Fruit fly (Drosophila melanogaster) whole organism, embryonic: ENCODE measurements around the gene mRpS31.

ENCODE experiments used
- Abd-B ChIP-seq: fragments of 200-800 bp; sonication (Bioruptor generic); optimal IDR thresholded peaks from 2 replicates; lab custom pipeline; 2018; ENCODE audit warnings: missing biosample characterization, mild to moderate bottlenecking, missing genetic modification characterization, moderate library complexity
- Asciz ChIP-seq: fragments of 200-800 bp; sonication (Bioruptor generic); optimal IDR thresholded peaks from 2 replicates; lab custom pipeline; 2017; ENCODE audit warnings: missing biosample characterization, mild to moderate bottlenecking, missing genetic modification characterization, missing genetic modification reagents
- Atf-2 ChIP-seq: fragments of 200-800 bp; sonication (Bioruptor generic); optimal IDR thresholded peaks from 2 replicates; lab custom pipeline; 2016; ENCODE audit warnings: missing biosample characterization, missing genetic modification characterization
- C15 ChIP-seq: fragments of 200-800 bp; sonication (Bioruptor generic); IDR thresholded peaks from 3 replicates; pipeline ENCODE4 v1.3.6; 2022; ENCODE audit warnings: missing biosample characterization, missing genetic modification characterization
- CG1024 ChIP-seq: fragments of 200-800 bp; sonication (Bioruptor generic); IDR thresholded peaks from 2 replicates; pipeline ENCODE4 v1.3.6; 2022; ENCODE audit warnings: missing biosample characterization, missing genetic modification characterization
- CG12942 ChIP-seq: fragments of 200-800 bp; sonication (Bioruptor generic); optimal IDR thresholded peaks from 3 replicates; lab custom pipeline; 2016; ENCODE audit warnings: missing biosample characterization, missing genetic modification characterization
- CG14667 ChIP-seq: fragments of 200-800 bp; sonication (Bioruptor generic); IDR thresholded peaks from 2 replicates; pipeline ENCODE4 v1.3.6; 2022; ENCODE audit warnings: missing biosample characterization, missing genetic modification characterization
- CG16779 ChIP-seq: fragments of 200-800 bp; sonication (Bioruptor generic); IDR thresholded peaks from 2 replicates; pipeline ENCODE4 v1.3.6; 2022; ENCODE audit warnings: missing biosample characterization, missing genetic modification characterization
- CG17361 ChIP-seq: fragments of 200-800 bp; sonication (Bioruptor generic); IDR thresholded peaks from 3 replicates; pipeline ENCODE4 v1.3.6; 2022; ENCODE audit warnings: missing biosample characterization, missing genetic modification characterization
- CG18764 ChIP-seq: fragments of 200-800 bp; sonication (Bioruptor generic); optimal IDR thresholded peaks from 3 replicates; lab custom pipeline; 2016; ENCODE audit warnings: missing biosample characterization, missing genetic modification characterization
- CG2889 ChIP-seq: fragments of 200-800 bp; sonication (Bioruptor generic); IDR thresholded peaks from 3 replicates; pipeline ENCODE4 v1.3.6; 2022; ENCODE audit warnings: missing biosample characterization, missing genetic modification characterization
- CG30403 ChIP-seq: fragments of 200-800 bp; sonication (Bioruptor generic); optimal IDR thresholded peaks from 3 replicates; lab custom pipeline; 2016; ENCODE audit warnings: missing biosample characterization, missing genetic modification characterization
- CG3065 ChIP-seq: fragments of 200-800 bp; sonication (Bioruptor generic); optimal IDR thresholded peaks from 2 replicates; lab custom pipeline; 2016; ENCODE audit warnings: missing biosample characterization, missing genetic modification characterization
- CG31388 ChIP-seq: fragments of 200-800 bp; sonication (Bioruptor generic); optimal IDR thresholded peaks from 2 replicates; lab custom pipeline; 2016; ENCODE audit warnings: missing biosample characterization, missing genetic modification characterization
- CG4820 ChIP-seq: fragments of 200-800 bp; sonication (Bioruptor generic); optimal IDR thresholded peaks from 3 replicates; lab custom pipeline; 2016; ENCODE audit warnings: missing biosample characterization, missing genetic modification characterization
- CG5953 ChIP-seq: fragments of 200-800 bp; sonication (Bioruptor generic); IDR thresholded peaks from 2 replicates; pipeline ENCODE4 v1.3.6; 2022; ENCODE audit warnings: missing biosample characterization, missing genetic modification characterization
- CG7357 ChIP-seq: fragments of 200-800 bp; sonication (Bioruptor generic); IDR thresholded peaks from 3 replicates; pipeline ENCODE4 v1.3.6; 2022; ENCODE audit warnings: missing biosample characterization, missing genetic modification characterization
- CG7372 ChIP-seq: fragments of 200-800 bp; sonication (Bioruptor generic); IDR thresholded peaks from 2 replicates; pipeline ENCODE4 v1.3.6; 2022; ENCODE audit warnings: missing biosample characterization, missing genetic modification characterization
- CG7556 ChIP-seq: fragments of 200-800 bp; sonication (Bioruptor generic); optimal IDR thresholded peaks from 2 replicates; lab custom pipeline; 2017; ENCODE audit warnings: missing biosample characterization, mild to moderate bottlenecking, missing genetic modification characterization
- Dek ChIP-seq: fragments of 200-800 bp; sonication (Bioruptor generic); optimal IDR thresholded peaks from 3 replicates; lab custom pipeline; 2019; ENCODE audit warnings: missing biosample characterization, mild to moderate bottlenecking, missing genetic modification characterization, moderate library complexity
- HLHmδ ChIP-seq: fragments of 200-800 bp; sonication (Bioruptor generic); optimal IDR thresholded peaks from 2 replicates; lab custom pipeline; 2018; ENCODE audit warnings: missing biosample characterization, mild to moderate bottlenecking, missing genetic modification characterization, moderate library complexity
- HmgZ ChIP-seq: fragments of 200-800 bp; sonication (Bioruptor generic); optimal IDR thresholded peaks from 2 replicates; lab custom pipeline; 2018; ENCODE audit warnings: missing biosample characterization, mild to moderate bottlenecking, missing genetic modification characterization
- Mad ChIP-seq: fragments of 200-800 bp; sonication (Bioruptor generic); optimal IDR thresholded peaks from 2 replicates; lab custom pipeline; 2016; ENCODE audit warnings: missing biosample characterization, missing genetic modification characterization
- Max ChIP-seq: fragments of 200-800 bp; sonication (Bioruptor generic); optimal IDR thresholded peaks from 2 replicates; lab custom pipeline; 2016; ENCODE audit warnings: missing biosample characterization, mild to moderate bottlenecking, missing genetic modification characterization
- NC2α ChIP-seq: fragments of 200-800 bp; sonication (Bioruptor generic); optimal IDR thresholded peaks from 2 replicates; lab custom pipeline; 2016; ENCODE audit warnings: missing biosample characterization, missing genetic modification characterization
- Sry-δ ChIP-seq: fragments of 200-800 bp; sonication (Bioruptor generic); optimal IDR thresholded peaks from 2 replicates; lab custom pipeline; 2016; ENCODE audit warnings: missing biosample characterization, missing genetic modification characterization
- Stat92E ChIP-seq, 3 experiments: fragments of >200 bp in 2 of 3; fragments of 200-800 bp in 1 of 3; sonication (Bioruptor generic) in 1 of 3; optimal IDR thresholded peaks; 2 replicates each; lab custom pipeline; 2017 to 2019; ENCODE audit warnings: missing biosample characterization in 3 of 3, missing genetic modification characterization in 3 of 3, mild to moderate bottlenecking in 1 of 3, moderate library complexity in 1 of 3
- bigmax ChIP-seq: fragments of 200-800 bp; sonication (Bioruptor generic); optimal IDR thresholded peaks from 2 replicates; lab custom pipeline; 2018; ENCODE audit warnings: missing biosample characterization, mild to moderate bottlenecking, missing genetic modification characterization
- ci ChIP-seq: fragments of 200-800 bp; sonication (Bioruptor generic); IDR thresholded peaks from 3 replicates; pipeline ENCODE4 v1.3.6; 2022; ENCODE audit warnings: missing biosample characterization, missing genetic modification characterization
- ems ChIP-seq: fragments of 200-800 bp; sonication (Bioruptor generic); optimal IDR thresholded peaks from 3 replicates; lab custom pipeline; 2016; ENCODE audit warnings: missing biosample characterization, missing genetic modification characterization
- eyg ChIP-seq: fragments of 200-800 bp; sonication (Bioruptor generic); optimal IDR thresholded peaks from 3 replicates; lab custom pipeline; 2016; ENCODE audit warnings: missing biosample characterization, missing genetic modification characterization
- gfzf ChIP-seq: fragments of 200-800 bp; sonication (Bioruptor generic); optimal IDR thresholded peaks from 2 replicates; lab custom pipeline; 2016; ENCODE audit warnings: missing biosample characterization, mild to moderate bottlenecking, missing genetic modification characterization, moderate library complexity
- gro ChIP-seq: fragments of 200-800 bp; sonication (Bioruptor generic); optimal IDR thresholded peaks from 2 replicates; lab custom pipeline; 2016; ENCODE audit warnings: missing biosample characterization, missing genetic modification characterization
- hkb ChIP-seq, 2 experiments: fragments of 200-800 bp in 1 of 2; fragments of >200 bp in 1 of 2; sonication (Bioruptor generic) in 1 of 2; IDR thresholded peaks in 1 of 2; optimal IDR thresholded peaks in 1 of 2; 2 replicates each; pipeline versions ENCODE4 v1.3.6 to Lab custom; 2017 to 2022; ENCODE audit warnings: missing biosample characterization in 1 of 2, missing genetic modification characterization in 1 of 2
- jumu ChIP-seq: fragments of 200-800 bp; sonication (Bioruptor generic); optimal IDR thresholded peaks from 3 replicates; lab custom pipeline; 2016; ENCODE audit warnings: missing biosample characterization, missing genetic modification characterization
- kay ChIP-seq: fragments of 200-800 bp; sonication (Bioruptor generic); optimal IDR thresholded peaks from 2 replicates; lab custom pipeline; 2016; ENCODE audit warnings: missing biosample characterization, missing genetic modification characterization
- klu ChIP-seq: fragments of 200-800 bp; sonication (Bioruptor generic); IDR thresholded peaks from 2 replicates; pipeline ENCODE4 v1.3.6; 2022; ENCODE audit warnings: missing biosample characterization, missing genetic modification characterization
- kni ChIP-seq: fragments of 200-800 bp; sonication (Bioruptor generic); optimal IDR thresholded peaks from 3 replicates; lab custom pipeline; 2017; ENCODE audit warnings: mild to moderate bottlenecking, missing biosample characterization, missing genetic modification reagents, missing genetic modification characterization
- lola ChIP-seq, 3 experiments: fragments of >200 bp in 2 of 3; fragments of 200-800 bp in 1 of 3; sonication (Bioruptor generic) in 1 of 3; optimal IDR thresholded peaks; 2 replicates each; lab custom pipeline; 2017 to 2019; ENCODE audit warnings: missing biosample characterization in 3 of 3, missing genetic modification characterization in 3 of 3, mild to moderate bottlenecking in 1 of 3, moderate library complexity in 1 of 3
- lov ChIP-seq, 2 experiments: fragments of 200-800 bp in 1 of 2; fragments of >200 bp in 1 of 2; sonication (Bioruptor generic) in 1 of 2; IDR thresholded peaks in 1 of 2; optimal IDR thresholded peaks in 1 of 2; 2 replicates in 1 of 2; 3 replicates in 1 of 2; pipeline versions ENCODE4 v1.3.6 to Lab custom; 2017 to 2022; ENCODE audit warnings: missing biosample characterization in 1 of 2, missing genetic modification characterization in 1 of 2
- nerfin-1 ChIP-seq: fragments of 200-800 bp; sonication (Bioruptor generic); optimal IDR thresholded peaks from 3 replicates; lab custom pipeline; 2019; ENCODE audit warnings: missing biosample characterization, mild to moderate bottlenecking, missing genetic modification characterization, moderate library complexity
- nerfin-2 ChIP-seq: fragments of 200-800 bp; sonication (Bioruptor generic); IDR thresholded peaks from 2 replicates; pipeline ENCODE4 v1.3.6; 2022; ENCODE audit warnings: missing biosample characterization, missing genetic modification characterization; ENCODE audit not compliant: partially characterized antibody
- prd ChIP-seq, 3 experiments: fragments of >200 bp in 2 of 3; fragments of 200-800 bp in 1 of 3; sonication (Bioruptor generic) in 1 of 3; optimal IDR thresholded peaks in 2 of 3; IDR thresholded peaks in 1 of 3; 2 replicates in 2 of 3; 3 replicates in 1 of 3; pipeline versions ENCODE4 v1.3.6 to Lab custom; 2017 to 2022; ENCODE audit warnings: missing biosample characterization in 1 of 3, missing genetic modification characterization in 1 of 3
- seq ChIP-seq: fragments of 200-800 bp; sonication (Bioruptor generic); IDR thresholded peaks from 2 replicates; pipeline ENCODE4 v1.3.6; 2022; ENCODE audit warnings: missing biosample characterization, missing genetic modification characterization
- slou ChIP-seq: fragments of 200-800 bp; sonication (Bioruptor generic); optimal IDR thresholded peaks from 3 replicates; lab custom pipeline; 2016; ENCODE audit warnings: missing biosample characterization, missing genetic modification characterization
- tna ChIP-seq: fragments of 200-800 bp; sonication (Bioruptor generic); IDR thresholded peaks from 2 replicates; pipeline ENCODE4 v1.3.6; 2022; ENCODE audit warnings: missing biosample characterization, missing genetic modification characterization; ENCODE audit not compliant: partially characterized antibody
- vnd ChIP-seq: fragments of 200-800 bp; sonication (Bioruptor generic); IDR thresholded peaks from 3 replicates; pipeline ENCODE4 v1.3.6; 2022; ENCODE audit warnings: missing biosample characterization, missing genetic modification characterization; ENCODE audit not compliant: partially characterized antibody
- vvl ChIP-seq: fragments of 200-800 bp; sonication (Bioruptor generic); IDR thresholded peaks from 2 replicates; pipeline ENCODE4 v1.3.6; 2022; ENCODE audit warnings: missing biosample characterization, missing genetic modification characterization
- wor ChIP-seq: fragments of 200-800 bp; sonication (Bioruptor generic); IDR thresholded peaks from 2 replicates; pipeline ENCODE4 v1.3.6; 2022; ENCODE audit warnings: missing biosample characterization, missing genetic modification characterization
- zfh1 ChIP-seq: fragments of 200-800 bp; sonication (Bioruptor generic); IDR thresholded peaks from 3 replicates; pipeline ENCODE4 v1.3.6; 2022; ENCODE audit warnings: missing biosample characterization, missing genetic modification characterization

Gene mRpS31

dm6 chr3L:16054095-16054494 lies 49.1 kb downstream of the mRpS31 start (continued):
- TF ChIP-seq CG12942 (GFP tag; lab: Kevin White, UChicago) (no peak), wor (0 out of 2 replicates have a peak, but pooled peaks have one; percentile 19), ems (GFP tag; lab: Kevin White, UChicago) (no peak), CG14667 (GFP tag; lab: Robert Waterston, UW) (no peak), klu (GFP tag; lab: Robert Waterston, UW) (no peak), HmgZ (tag; lab: Kevin White, UChicago) (no peak), eyg (no peak), ci (GFP tag; lab: Robert Waterston, UW) (0 out of 3 replicates have a peak, but pooled peaks have one; percentile 53), lov (optimal IDR thresholded peaks at IDR 0.05; lab: Kevin White, UChicago) (no peak), lov (GFP tag; IDR thresholded peaks at IDR 0.05; lab: Robert Waterston, UW) (no peak), Stat92E (GFP tag; optimal IDR thresholded peaks at IDR 0.05; lab: Kevin White, UChicago) (no peak), CG7556 (GFP tag; lab: Kevin White, UChicago) (peak; percentile 67), hkb (optimal IDR thresholded peaks at IDR 0.05; lab: Kevin White, UChicago) (no peak), hkb (GFP tag; IDR thresholded peaks at IDR 0.05; lab: Robert Waterston, UW) (peak; percentile 61), C15 (GFP tag; lab: Robert Waterston, UW) (no peak), prd (optimal IDR thresholded peaks at IDR 0.05; lab: Kevin White, UChicago) (no peak), prd (GFP tag; IDR thresholded peaks at IDR 0.05; lab: Robert Waterston, UW) (peak; percentile 51), vnd (no peak), CG4820 (peak; percentile 13), CG1024 (GFP tag; lab: Robert Waterston, UW) (0 out of 2 replicates have a peak, but pooled peaks have one; percentile 21), CG16779 (no peak), kay (GFP tag; lab: Kevin White, UChicago) (no peak), CG17361 (GFP tag; lab: Robert Waterston, UW) (peak; percentile 78), Max (GFP tag; lab: Kevin White, UChicago) (no peak), CG5953 (GFP tag; lab: Robert Waterston, UW) (no peak), CG7357 (GFP tag; lab: Robert Waterston, UW) (no peak), gfzf (no peak), slou (GFP tag; lab: Kevin White, UChicago) (no peak), Dek (tag; lab: Kevin White, UChicago) (no peak), Asciz (GFP tag; lab: Kevin White, UChicago) (peak; percentile 61), lola (GFP tag; optimal IDR thresholded peaks at IDR 0.05; lab: Kevin White, UChicago) (peak in 1 of 3 experiments; percentile 35), jumu (no peak), nerfin-1 (tag; lab: Kevin White, UChicago) (peak; percentile 14), bigmax (GFP tag; lab: Kevin White, UChicago) (no peak), vvl (peak; percentile 22; the same call in 1 of the 2 replicates), gro (GFP tag; lab: Kevin White, UChicago) (no peak), CG18764 (no peak), Sry-δ (GFP tag; lab: Kevin White, UChicago) (no peak), Atf-2 (GFP tag; lab: Kevin White, UChicago) (no peak), Mad (GFP tag; lab: Kevin White, UChicago) (no peak), HLHmδ (GFP tag; lab: Kevin White, UChicago) (no peak), zfh1 (no peak), seq (0 out of 2 replicates have a peak, but pooled peaks have one; percentile 16), CG3065 (no peak), CG30403 (peak; percentile 50), tna (GFP tag; lab: Robert Waterston, UW) (no peak), nerfin-2 (GFP tag; lab: Robert Waterston, UW) (no peak), CG31388 (GFP tag; lab: Kevin White, UChicago) (no peak), NC2α (GFP tag; lab: Kevin White, UChicago) (no peak), kni (no peak), CG2889 (GFP tag; lab: Robert Waterston, UW) (no peak), Abd-B (GFP tag; lab: Kevin White, UChicago) (peak; percentile 13), CG7372 (GFP tag; lab: Robert Waterston, UW) (no peak)
